Fruit fly (Drosophila melanogaster) whole organism, embryonic: ENCODE results near the gene RpS26.

Experiments
- ATbp ChIP-seq: fragments of 200-800 bp; sonication (Bioruptor generic); optimal IDR thresholded peaks from 2 replicates; lab custom pipeline; 2017; ENCODE audit warnings: missing biosample characterization, mild to moderate bottlenecking, missing genetic modification characterization, missing genetic modification reagents
- B-H2 ChIP-seq: fragments of 200-800 bp; sonication (Bioruptor generic); optimal IDR thresholded peaks from 2 replicates; lab custom pipeline; 2018; ENCODE audit warnings: missing biosample characterization, mild to moderate bottlenecking, missing genetic modification characterization
- Bdp1 ChIP-seq: fragments of 200-800 bp; sonication (Bioruptor generic); optimal IDR thresholded peaks from 3 replicates; lab custom pipeline; 2016; ENCODE audit warnings: missing biosample characterization, missing genetic modification characterization
- Blimp-1 ChIP-seq: fragments of 200-800 bp; sonication (Bioruptor generic); optimal IDR thresholded peaks from 3 replicates; lab custom pipeline; 2018; ENCODE audit warnings: missing biosample characterization, missing genetic modification characterization, mild to moderate bottlenecking, moderate library complexity, missing genetic modification reagents
- CG10462 ChIP-seq: fragments of 200-800 bp; sonication (Bioruptor generic); optimal IDR thresholded peaks from 2 replicates; lab custom pipeline; 2016; ENCODE audit warnings: missing biosample characterization, missing genetic modification characterization
- CG12104 ChIP-seq: fragments of 200-800 bp; sonication (Bioruptor generic); optimal IDR thresholded peaks from 3 replicates; lab custom pipeline; 2016; ENCODE audit warnings: missing biosample characterization, missing genetic modification characterization
- CG13624 ChIP-seq: fragments of 200-800 bp; sonication (Bioruptor generic); optimal IDR thresholded peaks from 2 replicates; lab custom pipeline; 2016; ENCODE audit warnings: missing biosample characterization, missing genetic modification characterization
- CG15073 ChIP-seq: fragments of 200-800 bp; sonication (Bioruptor generic); optimal IDR thresholded peaks from 2 replicates; lab custom pipeline; 2016; ENCODE audit warnings: missing biosample characterization, missing genetic modification characterization
- CG15514 ChIP-seq: fragments of 200-800 bp; sonication (Bioruptor generic); optimal IDR thresholded peaks from 3 replicates; lab custom pipeline; 2017; ENCODE audit warnings: missing biosample characterization, missing genetic modification characterization, mild to moderate bottlenecking, moderate library complexity, missing genetic modification reagents
- CG16813 ChIP-seq: fragments of 200-800 bp; sonication (Bioruptor generic); IDR thresholded peaks from 3 replicates; pipeline ENCODE4 v1.3.6; 2022; ENCODE audit warnings: missing biosample characterization, missing genetic modification characterization; ENCODE audit not compliant: partially characterized antibody
- CG17186 ChIP-seq: fragments of 200-800 bp; sonication (Bioruptor generic); optimal IDR thresholded peaks from 3 replicates; lab custom pipeline; 2017; ENCODE audit warnings: missing biosample characterization, missing genetic modification reagents, missing genetic modification characterization
- CG18476 ChIP-seq: fragments of 200-800 bp; sonication (Bioruptor generic); optimal IDR thresholded peaks from 2 replicates; lab custom pipeline; 2016; ENCODE audit warnings: missing biosample characterization, mild to moderate bottlenecking, missing genetic modification characterization
- CG2678 ChIP-seq: fragments of 200-800 bp; sonication (Bioruptor generic); optimal IDR thresholded peaks from 3 replicates; lab custom pipeline; 2019; ENCODE audit warnings: missing biosample characterization, mild to moderate bottlenecking, missing genetic modification characterization, moderate library complexity
- CG2889 ChIP-seq: fragments of 200-800 bp; sonication (Bioruptor generic); IDR thresholded peaks from 3 replicates; pipeline ENCODE4 v1.3.6; 2022; ENCODE audit warnings: missing biosample characterization, missing genetic modification characterization
- CG3407 ChIP-seq: fragments of 200-800 bp; sonication (Bioruptor generic); optimal IDR thresholded peaks from 2 replicates; lab custom pipeline; 2018; ENCODE audit warnings: missing biosample characterization, mild to moderate bottlenecking, missing genetic modification characterization
- CG34224 ChIP-seq: fragments of 200-800 bp; sonication (Bioruptor generic); IDR thresholded peaks from 3 replicates; pipeline ENCODE4 v1.3.6; 2022; ENCODE audit warnings: missing biosample characterization, missing genetic modification characterization; ENCODE audit not compliant: partially characterized antibody
- CG34422 ChIP-seq: fragments of 200-800 bp; sonication (Bioruptor generic); IDR thresholded peaks from 3 replicates; pipeline ENCODE4 v1.3.6; 2022; ENCODE audit warnings: missing biosample characterization, missing genetic modification characterization
- CG3838 ChIP-seq: fragments of 200-800 bp; sonication (Bioruptor generic); optimal IDR thresholded peaks from 3 replicates; lab custom pipeline; 2016; ENCODE audit warnings: missing biosample characterization, missing genetic modification characterization
- CG3995 ChIP-seq: fragments of 200-800 bp; sonication (Bioruptor generic); optimal IDR thresholded peaks from 3 replicates; lab custom pipeline; 2016; ENCODE audit warnings: missing biosample characterization, missing genetic modification characterization
- CG4707 ChIP-seq: fragments of 200-800 bp; sonication (Bioruptor generic); optimal IDR thresholded peaks from 2 replicates; lab custom pipeline; 2018; ENCODE audit warnings: missing biosample characterization, mild to moderate bottlenecking, missing genetic modification characterization, moderate library complexity
- CG4730 ChIP-seq: fragments of 200-800 bp; sonication (Bioruptor generic); IDR thresholded peaks from 2 replicates; pipeline ENCODE4 v1.3.6; 2022; ENCODE audit warnings: missing biosample characterization, missing genetic modification characterization
- CG4854 ChIP-seq: fragments of 200-800 bp; sonication (Bioruptor generic); optimal IDR thresholded peaks from 2 replicates; lab custom pipeline; 2016; ENCODE audit warnings: missing biosample characterization, missing genetic modification characterization, inconsistent platforms
- CTCF ChIP-seq: fragments of 200-800 bp; sonication (Bioruptor generic); optimal IDR thresholded peaks from 2 replicates; lab custom pipeline; 2017; ENCODE audit warnings: missing biosample characterization, mild to moderate bottlenecking, missing genetic modification characterization, moderate library complexity
- Dfd ChIP-seq, 2 experiments: fragments of >200 bp; optimal IDR thresholded peaks; 2 replicates each; lab custom pipeline; 2017; ENCODE audit warnings: missing biosample characterization in 2 of 2, missing genetic modification characterization in 2 of 2
- Doc3 ChIP-seq: fragments of 200-800 bp; sonication (Bioruptor generic); IDR thresholded peaks from 3 replicates; pipeline ENCODE4 v1.3.6; 2022; ENCODE audit warnings: missing biosample characterization, missing genetic modification characterization; ENCODE audit not compliant: partially characterized antibody
- Dp ChIP-seq: fragments of 200-800 bp; sonication (Bioruptor generic); optimal IDR thresholded peaks from 2 replicates; lab custom pipeline; 2018; ENCODE audit warnings: missing biosample characterization, mild to moderate bottlenecking, missing genetic modification characterization, moderate library complexity
- Dref ChIP-seq: fragments of 200-800 bp; sonication (Bioruptor generic); IDR thresholded peaks from 2 replicates; pipeline ENCODE4 v1.3.6; 2022; ENCODE audit warnings: missing biosample characterization, missing genetic modification characterization
- E2f2 ChIP-seq: fragments of 200-800 bp; sonication (Bioruptor generic); IDR thresholded peaks from 2 replicates; pipeline ENCODE4 v1.3.6; 2022; ENCODE audit warnings: missing biosample characterization, missing genetic modification characterization
- Ets65A ChIP-seq: fragments of 200-800 bp; sonication (Bioruptor generic); peaks from one replicate; lab custom pipeline; 2016; ENCODE audit warnings: missing biosample characterization, missing genetic modification characterization
- Gsc ChIP-seq: fragments of 200-800 bp; sonication (Bioruptor generic); IDR thresholded peaks from 2 replicates; pipeline ENCODE4 v1.3.6; 2022; ENCODE audit warnings: missing biosample characterization, missing genetic modification characterization
- Med ChIP-seq: fragments of 200-800 bp; sonication (Bioruptor generic); peaks from one replicate; lab custom pipeline; 2016; ENCODE audit warnings: missing biosample characterization, missing genetic modification characterization, mild to moderate bottlenecking, inconsistent platforms, moderate library complexity
- Rfx ChIP-seq: fragments of 200-800 bp; sonication (Bioruptor generic); IDR thresholded peaks from 2 replicates; pipeline ENCODE4 v1.3.6; 2022; ENCODE audit warnings: missing biosample characterization, missing genetic modification characterization
- YL-1 ChIP-seq: fragments of 200-800 bp; sonication (Bioruptor generic); optimal IDR thresholded peaks from 3 replicates; lab custom pipeline; 2017; ENCODE audit warnings: missing biosample characterization, mild to moderate bottlenecking, missing genetic modification characterization
- abd-A ChIP-seq: fragments of 200-800 bp; sonication (Bioruptor generic); optimal IDR thresholded peaks from 3 replicates; lab custom pipeline; 2019; ENCODE audit warnings: missing biosample characterization, mild to moderate bottlenecking, missing genetic modification characterization, moderate library complexity
- amos ChIP-seq: fragments of 200-800 bp; sonication (Bioruptor generic); IDR thresholded peaks from 2 replicates; pipeline ENCODE4 v1.3.6; 2022; ENCODE audit warnings: missing biosample characterization, missing genetic modification characterization; ENCODE audit not compliant: partially characterized antibody
- cas ChIP-seq: fragments of 200-800 bp; sonication (Bioruptor generic); IDR thresholded peaks from 2 replicates; pipeline ENCODE4 v1.3.6; 2022; ENCODE audit warnings: missing biosample characterization, missing genetic modification characterization
- chinmo ChIP-seq: fragments of 200-800 bp; sonication (Bioruptor generic); IDR thresholded peaks from 4 replicates; pipeline ENCODE4 v1.3.6; 2022; ENCODE audit warnings: missing biosample characterization, missing genetic modification characterization; ENCODE audit not compliant: partially characterized antibody
- hbn ChIP-seq: fragments of 200-800 bp; sonication (Bioruptor generic); IDR thresholded peaks from 2 replicates; pipeline ENCODE4 v1.3.6; 2022; ENCODE audit warnings: missing biosample characterization, missing genetic modification characterization; ENCODE audit not compliant: partially characterized antibody
- ken ChIP-seq: fragments of 200-800 bp; sonication (Bioruptor generic); IDR thresholded peaks from 3 replicates; pipeline ENCODE4 v1.3.6; 2022; ENCODE audit warnings: missing biosample characterization, missing genetic modification characterization
- nmo ChIP-seq: fragments of 200-800 bp; sonication (Bioruptor generic); optimal IDR thresholded peaks from 2 replicates; lab custom pipeline; 2018; ENCODE audit warnings: missing biosample characterization, mild to moderate bottlenecking, missing genetic modification characterization, moderate library complexity
- phol ChIP-seq: fragments of 200-800 bp; sonication (Bioruptor generic); optimal IDR thresholded peaks from 3 replicates; lab custom pipeline; 2018; ENCODE audit warnings: missing biosample characterization, mild to moderate bottlenecking, missing genetic modification characterization, moderate library complexity
- pita ChIP-seq: fragments of 200-800 bp; sonication (Bioruptor generic); optimal IDR thresholded peaks from 2 replicates; lab custom pipeline; 2017; ENCODE audit warnings: missing biosample characterization, mild to moderate bottlenecking, missing genetic modification characterization
- sc ChIP-seq, 3 experiments: fragments of >200 bp in 2 of 3; fragments of 200-800 bp in 1 of 3; sonication (Bioruptor generic) in 1 of 3; optimal IDR thresholded peaks; 2 replicates in 2 of 3; 3 replicates in 1 of 3; lab custom pipeline; 2017; ENCODE audit warnings: mild to moderate bottlenecking in 1 of 3, missing biosample characterization in 1 of 3, missing genetic modification characterization in 1 of 3, missing genetic modification reagents in 1 of 3
- sens ChIP-seq: fragments of 200-800 bp; sonication (Bioruptor generic); peaks from one replicate; lab custom pipeline; 2016; ENCODE audit warnings: missing biosample characterization, missing genetic modification characterization
- sna ChIP-seq: fragments of 200-800 bp; sonication (Bioruptor generic); IDR thresholded peaks from 2 replicates; pipeline ENCODE4 v1.3.6; 2022; ENCODE audit warnings: missing biosample characterization, missing genetic modification characterization; ENCODE audit not compliant: partially characterized antibody
- stwl ChIP-seq: fragments of 200-800 bp; sonication (Bioruptor generic); optimal IDR thresholded peaks from 3 replicates; lab custom pipeline; 2018; ENCODE audit warnings: missing biosample characterization, mild to moderate bottlenecking, missing genetic modification characterization, moderate library complexity
- trh ChIP-seq: fragments of 200-800 bp; sonication (Bioruptor generic); optimal IDR thresholded peaks from 2 replicates; lab custom pipeline; 2016; ENCODE audit warnings: missing biosample characterization, missing genetic modification characterization
- vnd ChIP-seq: fragments of 200-800 bp; sonication (Bioruptor generic); IDR thresholded peaks from 3 replicates; pipeline ENCODE4 v1.3.6; 2022; ENCODE audit warnings: missing biosample characterization, missing genetic modification characterization; ENCODE audit not compliant: partially characterized antibody
- zfh1 ChIP-seq: fragments of 200-800 bp; sonication (Bioruptor generic); IDR thresholded peaks from 3 replicates; pipeline ENCODE4 v1.3.6; 2022; ENCODE audit warnings: missing biosample characterization, missing genetic modification characterization

RpS26 gene

DNA sequence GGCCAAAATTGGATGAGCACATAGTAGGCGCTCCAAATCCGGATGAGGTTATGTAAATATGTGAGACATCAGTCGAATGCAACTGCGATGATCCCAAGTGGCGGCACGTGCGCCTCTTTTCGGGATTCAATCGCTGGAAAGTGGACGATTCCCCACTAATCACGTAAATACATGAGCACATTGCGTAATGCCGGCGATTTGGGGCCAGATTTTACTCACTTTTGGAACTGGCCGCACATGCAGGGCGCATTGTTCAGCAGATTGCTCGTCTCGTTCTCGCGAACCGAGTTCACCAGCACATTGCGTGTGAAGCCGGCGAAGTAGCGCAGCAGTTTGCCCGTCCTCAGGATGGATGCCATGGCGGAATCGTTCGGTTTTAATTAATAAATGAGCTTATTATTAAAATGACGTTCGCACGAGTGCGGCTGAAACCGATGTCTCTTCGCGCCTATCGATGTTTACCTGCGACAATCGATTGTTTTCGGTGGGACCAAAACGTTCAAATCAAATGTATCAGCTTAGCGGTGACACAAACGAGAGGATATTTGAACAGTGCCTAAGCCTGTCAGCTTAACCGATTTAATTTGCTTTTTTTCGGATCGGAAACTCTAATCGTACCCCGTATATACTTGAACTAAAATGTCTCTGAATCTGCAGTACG is 11.2 kb upstream of the RpS26 start, which contains the start of the genes bsf and Ntf-2r (continued):
- no peak for TF ChIP-seq CG2889
- peak; percentile 74 for TF ChIP-seq Dp (GFP tag; lab: Kevin White, UChicago)
- TF ChIP-seq CG2678 (tag; lab: Kevin White, UChicago), result no peak
- TF ChIP-seq vnd, result peak; percentile 86
- no peak for TF ChIP-seq CG10462 (GFP tag; lab: Kevin White, UChicago)
- TF ChIP-seq CG12104 (GFP tag; lab: Kevin White, UChicago), result no peak
- peak; percentile 85 for TF ChIP-seq Doc3 (GFP tag; lab: Robert Waterston, UW)
- 0 out of 2 replicates have a peak, but pooled peaks have one; percentile 9 for TF ChIP-seq Rfx (GFP tag; lab: Robert Waterston, UW)
- TF ChIP-seq ATbp, result no peak
- TF ChIP-seq CG15514 (GFP tag; lab: Kevin White, UChicago), result peak; percentile 70
- peak; percentile 53 for TF ChIP-seq CG17186 (GFP tag; lab: Kevin White, UChicago)
- no peak for TF ChIP-seq CG4730 (GFP tag; lab: Robert Waterston, UW)
- TF ChIP-seq zfh1 (GFP tag; lab: Robert Waterston, UW), result peak; percentile 46; the same call in 1 of the 3 replicates
- TF ChIP-seq CG16813 (GFP tag; lab: Robert Waterston, UW), result peak; percentile 86
- TF ChIP-seq CG4854 (GFP tag; lab: Kevin White, UChicago), result no peak
- TF ChIP-seq Dfd (GFP tag; optimal IDR thresholded peaks at IDR 0.05; lab: Kevin White, UChicago), result no peak
- TF ChIP-seq trh (GFP tag; lab: Kevin White, UChicago), result no peak
- TF ChIP-seq CG18476 (GFP tag; lab: Kevin White, UChicago), result no peak
- peak; percentile 93 for TF ChIP-seq Dref
- peak; percentile 69 for TF ChIP-seq Ets65A (GFP tag; lab: Kevin White, UChicago)
- no peak for TF ChIP-seq abd-A (tag; lab: Kevin White, UChicago)
- peak; percentile 91 for TF ChIP-seq CG34224
- no peak for TF ChIP-seq CG15073 (GFP tag; lab: Kevin White, UChicago)
- TF ChIP-seq Gsc (GFP tag; lab: Robert Waterston, UW), result no peak
- TF ChIP-seq Blimp-1, result no peak
- no peak for TF ChIP-seq sc (optimal IDR thresholded peaks at IDR 0.05; lab: Kevin White, UChicago)
- TF ChIP-seq sc (GFP tag; optimal IDR thresholded peaks at IDR 0.05; lab: Kevin White, UChicago), result no peak
- TF ChIP-seq phol (tag; lab: Kevin White, UChicago), result peak; percentile 47
- TF ChIP-seq stwl (tag; lab: Kevin White, UChicago), result peak; percentile 90
- peak; percentile 27 for TF ChIP-seq CG3838 (GFP tag; lab: Kevin White, UChicago)
- TF ChIP-seq sens (GFP tag; lab: Kevin White, UChicago), result peak; percentile 60
- peak; percentile 75; the same call in 1 of the 4 replicates for TF ChIP-seq chinmo (GFP tag; lab: Robert Waterston, UW)
- TF ChIP-seq B-H2 (GFP tag; lab: Kevin White, UChicago), result no peak
- TF ChIP-seq CG3407, result no peak
- peak; percentile 14 for TF ChIP-seq CG13624 (GFP tag; lab: Kevin White, UChicago)
- TF ChIP-seq E2f2, result peak; percentile 76
- TF ChIP-seq ken (GFP tag; lab: Robert Waterston, UW), result no peak
- peak; percentile 77 for TF ChIP-seq CG3995 (GFP tag; lab: Kevin White, UChicago)
- no peak for TF ChIP-seq CG4707 (GFP tag; lab: Kevin White, UChicago)
- peak; percentile 78; the same call in 2 of the 3 replicates for TF ChIP-seq CG34422
- no peak for TF ChIP-seq Bdp1 (GFP tag; lab: Kevin White, UChicago)
- peak; percentile 55 for TF ChIP-seq YL-1 (GFP tag; lab: Kevin White, UChicago)
- peak; percentile 26 for TF ChIP-seq nmo
- peak; percentile 56 for TF ChIP-seq CTCF (GFP tag; lab: Kevin White, UChicago)
- peak; percentile 84 for TF ChIP-seq sna (GFP tag; lab: Robert Waterston, UW)
- no peak for TF ChIP-seq cas (GFP tag; lab: Robert Waterston, UW)
- peak; percentile 51 for TF ChIP-seq pita (GFP tag; lab: Kevin White, UChicago)
- TF ChIP-seq amos, result peak; percentile 93
- peak; percentile 86 for TF ChIP-seq Med
- peak; percentile 94 for TF ChIP-seq hbn
